Fruit fly (Drosophila melanogaster): ENCODE measurements around the gene L2HGDH.

L2HGDH gene

DNA sequence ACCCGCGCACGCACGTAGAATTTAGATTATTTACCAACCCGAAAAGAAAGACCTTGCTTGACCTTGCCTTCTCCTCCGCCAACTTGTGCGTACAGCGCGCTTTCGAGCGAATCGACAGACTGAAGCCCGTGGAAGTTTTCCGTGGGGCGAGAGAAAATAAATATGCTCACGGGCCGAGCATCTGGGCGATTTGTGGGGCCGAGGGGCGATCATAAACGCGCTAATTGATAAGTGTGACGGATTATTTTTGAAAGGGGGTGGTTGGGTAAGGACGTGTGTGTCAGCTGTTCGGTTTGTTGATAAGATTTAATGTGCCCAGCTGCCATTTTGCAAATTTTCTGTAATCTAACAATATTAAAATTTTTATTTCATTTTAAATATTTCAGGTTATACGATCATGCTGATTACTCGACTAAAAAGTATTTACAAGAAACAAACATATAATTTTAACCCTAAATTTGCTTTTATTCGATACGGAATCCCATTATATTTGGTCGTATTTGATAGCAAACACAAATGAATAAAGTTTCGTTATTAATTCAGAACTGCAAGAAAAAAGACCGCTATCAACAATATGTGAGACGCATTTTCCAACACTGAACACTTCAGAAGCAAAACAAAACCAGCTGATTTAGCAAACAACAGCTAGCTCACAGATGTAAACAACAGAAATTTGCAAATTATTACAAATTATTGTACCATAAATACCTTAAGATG lies at the start of gene L2HGDH, which contains the start of gene CG10431:
TSS of gene L2HGDH (minus strand) at position 386 of the 717 bp plus-strand sequence.
TSS of gene CG10431 (plus strand) at position 648 of the 717 bp plus-strand sequence.
- no peak for TF ChIP-seq EcR (GFP tag; optimal IDR thresholded peaks at IDR 0.05)
- no peak for TF ChIP-seq psq (optimal IDR thresholded peaks at IDR 0.05)
- TF ChIP-seq pan (optimal IDR thresholded peaks at IDR 0.05), result no peak
- TF ChIP-seq Dll (optimal IDR thresholded peaks at IDR 0.05), result no peak
- no peak for TF ChIP-seq usp (GFP tag; optimal IDR thresholded peaks at IDR 0.05)
- TF ChIP-seq CG8478 (optimal IDR thresholded peaks at IDR 0.05), result no peak

DNA sequence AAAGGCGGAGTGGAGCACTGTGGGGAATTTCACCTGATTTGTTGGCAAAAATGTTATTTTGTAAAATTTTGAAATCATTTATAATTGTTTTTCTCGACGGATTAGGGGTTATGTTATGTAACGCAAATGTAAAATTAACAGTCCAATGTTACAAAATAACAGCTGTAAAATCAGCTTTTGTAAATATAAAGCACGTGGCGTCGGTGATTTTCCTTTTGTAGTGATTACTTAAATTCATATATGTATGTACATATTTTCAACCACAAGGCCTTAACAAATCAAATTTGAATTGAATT lies 47.9 kb upstream of the L2HGDH start, which contains the start of gene CG15172:
TSS of gene CG15172 (plus strand) at position 197 of the 296 bp plus-strand sequence.
- TF ChIP-seq usp (GFP tag; optimal IDR thresholded peaks at IDR 0.05) (no peak), EcR (GFP tag; optimal IDR thresholded peaks at IDR 0.05) (no peak), Dll (optimal IDR thresholded peaks at IDR 0.05) (no peak), psq (optimal IDR thresholded peaks at IDR 0.05) (no peak), CG8478 (optimal IDR thresholded peaks at IDR 0.05) (no peak), pan (optimal IDR thresholded peaks at IDR 0.05) (no peak)

DNA sequence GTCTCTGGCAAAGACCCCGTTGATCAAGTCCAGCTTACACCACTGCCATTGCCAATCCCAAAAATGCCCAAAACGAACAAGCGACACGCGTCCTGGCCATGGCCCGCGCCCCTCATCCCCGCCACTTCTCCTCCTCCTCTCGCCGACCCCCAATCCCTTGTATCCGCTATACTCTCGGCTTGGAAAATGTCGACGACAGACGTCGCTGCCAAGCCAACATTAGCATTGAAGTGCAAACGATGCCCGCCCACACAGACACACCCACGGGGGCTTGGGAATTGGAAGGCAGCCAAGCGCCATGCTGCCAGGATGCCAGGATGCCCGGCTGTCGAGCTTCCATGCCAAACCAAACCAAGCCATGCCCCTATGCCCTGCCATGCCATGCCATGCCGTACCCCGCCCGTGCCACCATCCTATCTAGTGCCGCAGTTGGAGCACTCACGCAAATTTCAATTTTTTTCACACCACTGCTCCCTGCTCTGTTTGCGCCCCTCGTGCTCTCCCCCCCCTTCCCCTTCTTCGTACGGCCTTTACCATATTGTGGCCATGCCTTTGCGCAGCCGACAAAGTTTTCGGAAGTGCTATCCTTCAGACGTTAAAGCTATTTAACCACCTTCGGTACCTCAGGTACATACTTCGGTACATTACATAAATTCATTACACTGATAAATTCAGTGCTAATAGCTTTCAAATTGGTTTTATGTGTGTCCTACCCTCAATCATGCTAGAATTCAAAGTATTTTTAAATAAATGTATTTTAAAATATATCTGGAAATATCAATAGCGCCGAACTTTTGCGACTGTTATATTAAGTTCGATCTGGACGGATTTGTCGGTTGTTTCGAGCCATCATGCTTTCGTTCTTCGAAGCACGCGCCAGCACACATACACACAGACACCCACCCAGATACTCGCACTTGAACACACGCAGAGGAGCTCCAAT lies 47.3 kb upstream of the L2HGDH start:
- TF ChIP-seq Dll (optimal IDR thresholded peaks at IDR 0.05) (no peak), pan (optimal IDR thresholded peaks at IDR 0.05) (no peak), psq (optimal IDR thresholded peaks at IDR 0.05) (no peak), EcR (GFP tag; optimal IDR thresholded peaks at IDR 0.05) (no peak), usp (GFP tag; optimal IDR thresholded peaks at IDR 0.05) (no peak), CG8478 (optimal IDR thresholded peaks at IDR 0.05) (no peak)

DNA sequence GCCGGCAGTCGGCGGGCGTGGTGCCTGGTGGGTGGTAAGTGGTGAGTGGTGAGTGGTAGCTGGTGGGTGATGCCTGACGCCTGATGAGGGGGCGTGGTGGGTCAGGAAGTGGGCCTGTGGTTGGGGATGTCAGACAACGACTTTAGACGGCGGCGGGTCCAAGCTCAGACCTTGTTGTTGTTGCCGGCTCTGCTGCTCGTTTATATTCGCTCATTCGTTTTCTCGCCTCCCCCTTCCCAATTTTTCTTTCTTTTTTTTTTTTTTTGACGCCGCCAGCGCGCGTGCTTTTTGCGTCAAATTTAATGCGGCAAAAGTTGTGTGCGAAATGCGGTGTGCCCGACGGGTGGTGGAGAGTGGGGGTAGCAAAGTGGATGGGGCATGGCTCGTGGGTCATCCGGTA lies 45.4 kb upstream of the L2HGDH start:
- TF ChIP-seq Dll (optimal IDR thresholded peaks at IDR 0.05) (no peak), EcR (GFP tag; optimal IDR thresholded peaks at IDR 0.05) (no peak), usp (GFP tag; optimal IDR thresholded peaks at IDR 0.05) (no peak), pan (optimal IDR thresholded peaks at IDR 0.05) (no peak), psq (optimal IDR thresholded peaks at IDR 0.05) (no peak), CG8478 (optimal IDR thresholded peaks at IDR 0.05) (no peak)

DNA sequence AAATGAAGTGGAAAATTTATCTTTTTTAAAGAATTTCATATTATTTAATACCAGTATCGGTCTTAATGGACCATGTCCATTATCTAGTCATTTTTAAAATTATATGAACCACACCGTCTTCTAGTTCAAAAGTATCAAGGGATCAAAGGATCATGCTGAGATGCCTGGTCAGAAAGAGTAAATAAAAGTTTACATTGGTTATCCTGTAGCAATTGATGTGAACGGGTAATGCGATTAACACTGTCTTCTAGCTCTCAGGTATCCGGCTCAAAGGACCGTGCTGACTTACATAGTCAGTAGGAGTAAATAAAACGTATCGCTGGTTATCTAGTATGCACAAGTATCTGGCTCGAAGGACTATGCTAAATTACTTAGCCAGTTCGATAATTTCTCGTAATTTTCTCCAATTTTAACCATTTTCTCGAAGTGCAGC lies 44.9 kb upstream of the L2HGDH start:
- TF ChIP-seq pan (optimal IDR thresholded peaks at IDR 0.05) (no peak), Dll (optimal IDR thresholded peaks at IDR 0.05) (no peak), usp (GFP tag; optimal IDR thresholded peaks at IDR 0.05) (no peak), CG8478 (optimal IDR thresholded peaks at IDR 0.05) (no peak), EcR (GFP tag; optimal IDR thresholded peaks at IDR 0.05) (no peak)

DNA sequence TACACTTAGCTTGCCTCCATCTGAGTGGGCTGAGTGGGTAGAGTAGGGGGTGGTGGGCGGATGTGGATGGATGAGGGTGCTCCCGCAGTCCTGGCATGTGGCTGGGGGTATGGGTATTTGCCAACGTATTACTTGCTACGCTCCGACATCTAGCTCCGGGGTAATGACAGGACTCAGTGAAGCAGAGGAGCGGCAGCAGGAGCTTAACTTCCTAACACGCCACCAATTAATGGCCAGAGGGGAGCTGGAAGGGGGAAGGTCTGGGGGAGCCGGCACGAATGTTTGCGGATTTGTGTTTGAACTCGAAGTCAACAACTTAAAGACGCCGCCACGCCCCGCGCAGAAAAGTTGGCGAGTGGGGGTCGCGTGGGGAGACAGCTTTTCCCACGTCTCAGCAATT lies 44.0 kb upstream of the L2HGDH start:
- TF ChIP-seq Dll (optimal IDR thresholded peaks at IDR 0.05) (no peak), psq (optimal IDR thresholded peaks at IDR 0.05) (no peak), pan (optimal IDR thresholded peaks at IDR 0.05) (no peak), EcR (GFP tag; optimal IDR thresholded peaks at IDR 0.05) (no peak), CG8478 (optimal IDR thresholded peaks at IDR 0.05) (no peak), usp (GFP tag; optimal IDR thresholded peaks at IDR 0.05) (no peak)

DNA sequence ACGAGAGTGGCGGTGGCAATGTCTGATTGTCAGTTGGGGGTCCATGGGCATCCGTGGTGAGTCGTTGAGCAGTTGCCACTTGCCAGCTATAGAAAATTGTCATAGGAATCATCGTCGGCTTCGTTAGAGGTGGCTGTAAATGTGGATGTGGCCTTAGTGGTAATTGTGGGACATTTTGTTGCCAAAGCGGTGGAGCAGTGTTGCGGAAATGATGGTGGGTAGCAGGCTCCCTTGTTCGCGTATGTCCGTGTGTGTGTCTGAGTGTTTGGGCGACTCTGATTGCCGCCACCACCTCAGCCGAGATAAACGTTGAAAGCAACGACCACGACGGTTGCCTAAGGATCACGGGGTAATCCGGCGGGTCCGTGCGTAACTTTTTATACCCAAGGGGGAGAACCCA lies 42.8 kb upstream of the L2HGDH start:
- TF ChIP-seq usp (GFP tag; optimal IDR thresholded peaks at IDR 0.05) (no peak), psq (optimal IDR thresholded peaks at IDR 0.05) (no peak), pan (optimal IDR thresholded peaks at IDR 0.05) (no peak), CG8478 (optimal IDR thresholded peaks at IDR 0.05) (no peak), EcR (GFP tag; optimal IDR thresholded peaks at IDR 0.05) (no peak), Dll (optimal IDR thresholded peaks at IDR 0.05) (no peak)

DNA sequence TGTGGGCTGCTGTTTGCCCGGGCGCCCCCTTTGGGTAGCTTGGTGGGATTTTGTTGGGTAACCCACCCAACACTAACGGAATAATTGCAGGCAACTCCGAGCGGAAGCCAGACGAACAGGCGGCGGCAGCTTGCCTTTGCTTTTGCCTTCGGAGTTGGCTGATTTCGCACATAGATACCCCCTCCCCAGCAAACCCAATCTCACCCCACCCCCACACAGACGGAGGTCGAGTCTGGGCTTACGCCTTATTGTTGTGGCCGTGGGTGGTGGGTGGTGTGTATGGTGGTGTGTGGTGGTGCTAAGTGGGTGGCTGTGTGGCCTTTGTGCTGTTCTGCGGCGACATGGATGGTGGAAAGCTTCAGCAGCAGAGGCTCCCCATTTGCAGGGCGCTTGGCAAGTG lies 41.4 kb upstream of the L2HGDH start:
- TF ChIP-seq usp (GFP tag; optimal IDR thresholded peaks at IDR 0.05) (no peak), CG8478 (optimal IDR thresholded peaks at IDR 0.05) (no peak), psq (optimal IDR thresholded peaks at IDR 0.05) (no peak), Dll (optimal IDR thresholded peaks at IDR 0.05) (no peak), EcR (GFP tag; optimal IDR thresholded peaks at IDR 0.05) (no peak), pan (optimal IDR thresholded peaks at IDR 0.05) (no peak)

DNA sequence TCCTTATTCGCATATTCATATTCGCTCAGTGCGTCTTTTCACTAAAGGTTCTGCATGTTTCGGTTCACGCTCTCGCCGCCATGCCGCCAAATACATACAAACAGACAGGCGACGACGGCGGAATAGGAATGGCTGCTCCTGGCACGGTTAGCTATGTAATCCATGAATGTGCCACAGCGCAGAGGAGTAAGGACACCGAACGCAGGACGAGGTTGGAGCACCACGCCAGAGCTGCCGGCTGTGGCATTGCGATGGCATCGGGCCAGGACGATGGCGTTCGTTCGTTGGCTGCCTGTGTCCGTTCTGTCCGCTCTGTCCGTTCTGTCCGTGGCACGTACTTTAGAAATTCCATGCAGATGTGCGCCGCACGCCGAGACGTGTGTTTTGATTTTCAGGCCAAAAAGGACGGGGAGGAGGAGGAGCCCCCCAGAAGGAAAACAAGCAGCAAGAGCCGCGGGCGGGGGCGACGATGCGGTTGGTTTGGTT lies 40.7 kb upstream of the L2HGDH start:
- TF ChIP-seq EcR (GFP tag; optimal IDR thresholded peaks at IDR 0.05) (no peak), Dll (optimal IDR thresholded peaks at IDR 0.05) (no peak), CG8478 (optimal IDR thresholded peaks at IDR 0.05) (no peak), usp (GFP tag; optimal IDR thresholded peaks at IDR 0.05) (no peak), pan (optimal IDR thresholded peaks at IDR 0.05) (no peak), psq (optimal IDR thresholded peaks at IDR 0.05) (no peak)

DNA sequence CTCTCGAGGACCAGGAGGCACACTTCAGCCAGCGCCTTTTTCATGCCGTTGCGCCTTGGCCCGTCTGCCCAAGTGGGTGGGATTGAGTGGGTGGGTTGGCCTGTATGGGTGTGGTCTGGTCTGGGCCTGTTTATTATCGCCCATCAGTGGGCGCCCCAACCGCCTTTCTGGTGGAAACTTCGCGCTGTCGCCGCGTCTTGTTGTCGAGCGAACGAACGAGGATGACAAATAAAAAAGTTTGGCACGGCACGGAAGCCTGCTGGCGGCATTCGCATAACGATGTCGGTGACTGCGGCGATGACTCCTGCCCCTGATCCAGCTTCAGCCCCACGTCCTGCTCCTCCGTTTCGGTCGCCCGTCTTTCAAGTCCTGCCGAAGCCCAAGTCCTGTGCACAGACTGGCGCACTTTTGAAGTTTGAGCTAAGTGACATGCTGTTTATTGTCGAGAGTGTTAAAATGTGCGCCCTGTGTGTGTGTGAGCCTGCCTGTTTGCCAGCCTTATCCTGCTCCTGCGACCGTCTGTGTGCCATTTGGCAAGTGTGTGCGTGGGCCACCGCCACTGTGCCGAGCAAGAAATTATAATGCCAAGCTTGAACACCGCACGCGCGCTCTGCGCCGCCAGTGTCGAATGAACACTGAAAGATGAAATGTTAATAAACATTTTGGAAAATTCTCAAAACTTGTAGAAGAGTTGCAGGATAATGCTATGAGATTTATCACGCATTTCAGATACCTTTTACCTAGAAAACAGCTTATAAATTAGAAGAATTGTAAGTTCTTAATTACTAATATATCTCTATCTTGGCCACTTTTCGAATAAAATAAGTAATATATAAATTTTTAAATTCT lies 40.0 kb upstream of the L2HGDH start:
- no peak for TF ChIP-seq CG8478 (optimal IDR thresholded peaks at IDR 0.05)
- TF ChIP-seq pan (optimal IDR thresholded peaks at IDR 0.05), result no peak
- no peak for TF ChIP-seq Dll (optimal IDR thresholded peaks at IDR 0.05)
- no peak for TF ChIP-seq usp (GFP tag; optimal IDR thresholded peaks at IDR 0.05)
- no peak for TF ChIP-seq EcR (GFP tag; optimal IDR thresholded peaks at IDR 0.05)
- TF ChIP-seq psq (optimal IDR thresholded peaks at IDR 0.05), result no peak

DNA sequence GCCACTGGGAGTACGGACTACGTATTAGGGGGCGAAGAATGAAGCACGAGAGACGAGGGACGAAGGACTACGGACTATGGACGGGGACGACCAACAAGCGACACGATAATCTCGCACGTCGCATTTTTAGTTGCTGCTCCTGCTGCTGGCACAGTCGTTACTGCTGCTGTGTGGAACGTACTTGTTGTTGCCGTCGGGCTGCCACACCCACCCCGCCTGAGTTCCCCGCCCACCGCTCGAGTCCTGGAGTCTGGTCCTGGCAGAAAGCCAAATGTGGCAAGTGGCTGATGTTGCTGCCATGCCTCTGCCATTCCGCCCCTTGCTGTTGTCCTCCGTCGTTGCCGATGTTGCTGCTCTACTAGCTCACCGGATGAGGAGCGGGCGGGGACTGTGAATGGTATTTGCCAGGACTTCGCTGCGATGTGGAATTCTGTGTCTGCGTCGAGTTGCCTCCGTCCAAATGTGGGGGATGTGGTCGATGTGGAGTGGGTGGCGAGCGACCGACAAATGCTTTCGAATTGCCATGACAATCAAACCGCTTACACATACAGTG lies 38.6 kb upstream of the L2HGDH start:
- no peak for TF ChIP-seq psq (optimal IDR thresholded peaks at IDR 0.05)
- no peak for TF ChIP-seq usp (GFP tag; optimal IDR thresholded peaks at IDR 0.05)
- no peak for TF ChIP-seq pan (optimal IDR thresholded peaks at IDR 0.05)
- TF ChIP-seq EcR (GFP tag; optimal IDR thresholded peaks at IDR 0.05), result no peak
- no peak for TF ChIP-seq CG8478 (optimal IDR thresholded peaks at IDR 0.05)
- TF ChIP-seq Dll (optimal IDR thresholded peaks at IDR 0.05), result no peak

Data from whole organism.